Worm (Caenorhabditis elegans): ENCODE data around the gene sru-37.

Gene sru-37

DNA sequence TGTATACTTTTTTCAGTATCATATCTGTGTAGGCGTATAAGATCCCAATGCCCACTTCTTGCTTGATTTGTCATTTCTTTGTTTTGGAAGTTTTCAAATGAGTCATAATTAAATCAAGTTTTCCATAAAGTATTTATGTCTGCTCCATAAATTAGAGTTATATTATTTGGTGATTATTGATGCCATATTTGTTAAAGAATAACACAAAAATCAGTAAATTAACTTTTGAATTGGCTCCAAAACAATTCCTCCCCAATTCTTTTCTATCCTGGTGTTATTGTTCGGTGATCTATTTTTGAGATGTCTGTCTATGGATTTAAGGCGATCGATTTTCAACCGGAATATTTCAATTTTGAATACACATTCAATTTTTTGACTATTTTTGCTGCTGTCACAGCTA, at the start of gene sru-37:
Gene sru-37 (plus strand): TSS at position 301 of the 400 bp plus-strand sequence.
- no peak for TF ChIP-seq unc-120 (tag; optimal IDR thresholded peaks at IDR 0.05; ENCODE audit: poor library complexity, severe bottlenecking)
- no peak for TF ChIP-seq drap-1 (GFP tag; optimal IDR thresholded peaks at IDR 0.05)
- no peak for TF ChIP-seq lsy-2 (tag; optimal IDR thresholded peaks at IDR 0.05)
- no peak for TF ChIP-seq elt-3 (tag; optimal IDR thresholded peaks at IDR 0.05)
- no peak for TF ChIP-seq nhr-28 (tag; optimal IDR thresholded peaks at IDR 0.05)
- no peak for TF ChIP-seq elt-1 (tag; optimal IDR thresholded peaks at IDR 0.05; ENCODE audit: borderline replicate concordance, insufficient read depth)
- no peak for TF ChIP-seq ceh-83 (GFP tag; optimal IDR thresholded peaks at IDR 0.05)
- TF ChIP-seq nhr-12 (tag; optimal IDR thresholded peaks at IDR 0.05), result no peak
- TF ChIP-seq hlh-1 (tag; optimal IDR thresholded peaks at IDR 0.05), result no peak
- TF ChIP-seq nhr-237 (tag; optimal IDR thresholded peaks at IDR 0.05), result no peak
- no peak for TF ChIP-seq M03D4.4 (tag; optimal IDR thresholded peaks at IDR 0.05)
- TF ChIP-seq snpc-4 (tag; optimal IDR thresholded peaks at IDR 0.05), result no peak
- TF ChIP-seq unc-39 (tag; optimal IDR thresholded peaks at IDR 0.05), result no peak
- no peak for TF ChIP-seq flh-1 (GFP tag; optimal IDR thresholded peaks at IDR 0.05)
- no peak for TF ChIP-seq ceh-43 (GFP tag; optimal IDR thresholded peaks at IDR 0.05)

DNA sequence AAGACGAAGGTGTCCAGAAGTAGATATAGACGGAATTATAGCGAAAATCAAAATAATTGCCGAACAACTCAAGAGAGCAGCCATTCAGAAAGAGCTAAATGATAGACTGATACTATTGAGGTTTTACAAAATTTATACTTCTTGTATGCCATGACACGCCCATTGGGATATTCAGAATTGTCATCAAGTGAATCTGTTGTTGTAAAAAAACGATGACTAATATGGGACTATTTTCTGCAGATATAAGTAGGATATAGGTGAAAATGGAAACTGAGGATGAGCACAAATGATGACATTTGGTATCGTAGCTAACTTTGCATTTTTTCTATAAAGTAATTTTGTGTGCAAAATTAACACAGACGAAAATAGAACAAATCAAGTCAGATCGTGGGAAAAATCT, 49.5 kb upstream of the sru-37 start, which contains the start of gene F58E6.8:
Gene F58E6.8 (minus strand): TSS at position 101 of the 400 bp plus-strand sequence.
- TF ChIP-seq snpc-4 (tag; optimal IDR thresholded peaks at IDR 0.05), result no peak
- TF ChIP-seq ceh-39 (tag; optimal IDR thresholded peaks at IDR 0.05), result no peak
- TF ChIP-seq ces-1 (GFP tag; optimal IDR thresholded peaks at IDR 0.05), result no peak
- no peak for TF ChIP-seq nhr-237 (tag; optimal IDR thresholded peaks at IDR 0.05)
- no peak for TF ChIP-seq unc-120 (tag; optimal IDR thresholded peaks at IDR 0.05; ENCODE audit: poor library complexity, severe bottlenecking)
- no peak for TF ChIP-seq nhr-12 (tag; optimal IDR thresholded peaks at IDR 0.05)
- no peak for TF ChIP-seq nhr-2 (tag; optimal IDR thresholded peaks at IDR 0.05)
- TF ChIP-seq mab-5 (tag; optimal IDR thresholded peaks at IDR 0.05), result no peak
- TF ChIP-seq zip-8 (tag; optimal IDR thresholded peaks at IDR 0.05), result no peak
- TF ChIP-seq mep-1 (tag; optimal IDR thresholded peaks at IDR 0.05), result no peak
- TF ChIP-seq M03D4.4 (tag; optimal IDR thresholded peaks at IDR 0.05), result no peak

DNA sequence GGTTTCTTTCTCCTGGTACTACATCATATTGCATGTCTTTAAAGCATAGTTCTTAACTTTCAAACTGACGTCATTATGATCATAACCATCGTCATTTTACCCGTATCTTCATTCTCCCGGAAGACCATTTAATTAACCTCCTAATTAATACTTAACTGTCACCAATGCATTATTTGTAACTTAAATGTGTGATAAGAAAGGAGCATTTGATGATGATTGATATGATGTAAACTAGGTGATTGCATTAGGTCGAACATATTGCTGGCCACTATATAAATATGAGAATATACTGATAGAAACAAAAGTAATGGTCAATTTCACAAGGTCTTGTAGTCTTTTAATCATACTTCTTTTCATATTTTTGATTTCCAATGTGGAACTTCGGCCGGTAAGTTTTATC, 49.0 kb upstream of the sru-37 start, which contains the start of gene hrg-3:
Gene hrg-3 (plus strand): TSS at position 227 of the 400 bp plus-strand sequence.
- TF ChIP-seq sptf-1 (tag; optimal IDR thresholded peaks at IDR 0.05), result no peak
- TF ChIP-seq ztf-11 (tag; optimal IDR thresholded peaks at IDR 0.05), result no peak
- no peak for TF ChIP-seq tbx-8 (GFP tag; optimal IDR thresholded peaks at IDR 0.05)
- TF ChIP-seq mab-5 (tag; optimal IDR thresholded peaks at IDR 0.05), result no peak
- TF ChIP-seq lin-32 (GFP tag; optimal IDR thresholded peaks at IDR 0.05), result no peak
- no peak for TF ChIP-seq snpc-4 (tag; optimal IDR thresholded peaks at IDR 0.05)
- no peak for TF ChIP-seq elt-3 (tag; optimal IDR thresholded peaks at IDR 0.05)
- no peak for TF ChIP-seq drap-1 (GFP tag; optimal IDR thresholded peaks at IDR 0.05)
- no peak for TF ChIP-seq nhr-76 (tag; optimal IDR thresholded peaks at IDR 0.05)
- no peak for TF ChIP-seq bed-3 (GFP tag; optimal IDR thresholded peaks at IDR 0.05)
- no peak for TF ChIP-seq ces-1 (GFP tag; optimal IDR thresholded peaks at IDR 0.05)
- no peak for TF ChIP-seq nhr-12 (tag; optimal IDR thresholded peaks at IDR 0.05)
- TF ChIP-seq ham-2 (GFP tag; optimal IDR thresholded peaks at IDR 0.05), result no peak
- no peak for TF ChIP-seq lsy-2 (tag; optimal IDR thresholded peaks at IDR 0.05)
- no peak for TF ChIP-seq ceh-83 (GFP tag; optimal IDR thresholded peaks at IDR 0.05)
- TF ChIP-seq pha-4 (tag; optimal IDR thresholded peaks at IDR 0.05), result no peak
- no peak for TF ChIP-seq mls-2 (tag; optimal IDR thresholded peaks at IDR 0.05)

DNA sequence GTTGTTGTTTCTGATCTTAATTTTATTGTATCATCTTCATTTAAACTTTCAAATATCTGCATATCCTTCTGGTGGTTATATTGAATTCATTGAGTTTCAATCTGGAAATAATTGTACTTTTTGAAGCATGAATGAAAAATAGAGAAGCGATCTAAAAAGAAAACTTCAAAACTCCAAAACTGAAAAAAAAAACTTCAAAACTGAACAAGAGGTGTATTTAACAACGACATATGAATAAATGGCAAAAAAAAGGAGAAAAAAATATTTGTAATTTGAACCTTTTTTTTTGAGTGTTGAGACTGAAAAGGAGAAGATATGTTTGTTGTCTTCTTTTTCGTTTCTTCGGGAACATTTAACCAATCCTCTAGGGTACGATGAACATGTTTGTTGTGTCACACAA, 47.4 kb upstream of the sru-37 start, which contains the start of gene F58E6.11:
Gene F58E6.11 (minus strand): TSS at position 101 of the 400 bp plus-strand sequence.
- TF ChIP-seq sem-2 (GFP tag; optimal IDR thresholded peaks at IDR 0.05) (no peak), mls-2 (tag; optimal IDR thresholded peaks at IDR 0.05) (no peak), unc-62 (GFP tag; optimal IDR thresholded peaks at IDR 0.05) (no peak), ceh-83 (GFP tag; optimal IDR thresholded peaks at IDR 0.05) (no peak), lin-13 (tag; optimal IDR thresholded peaks at IDR 0.05) (no peak), ham-2 (GFP tag; optimal IDR thresholded peaks at IDR 0.05) (no peak), unc-39 (tag; optimal IDR thresholded peaks at IDR 0.05) (no peak), nhr-76 (tag; optimal IDR thresholded peaks at IDR 0.05) (no peak), ceh-43 (GFP tag; optimal IDR thresholded peaks at IDR 0.05) (no peak), hlh-1 (tag; optimal IDR thresholded peaks at IDR 0.05) (no peak), lsy-2 (tag; optimal IDR thresholded peaks at IDR 0.05) (no peak), lin-32 (GFP tag; optimal IDR thresholded peaks at IDR 0.05) (no peak), drap-1 (GFP tag; optimal IDR thresholded peaks at IDR 0.05) (no peak), ces-1 (GFP tag; optimal IDR thresholded peaks at IDR 0.05) (no peak), M03D4.4 (tag; optimal IDR thresholded peaks at IDR 0.05) (no peak)

Data from whole organism, mixed stage, embryonic.